Worm (Caenorhabditis elegans) whole organism, L2 larva: ENCODE data around the gene srg-11.
A peak's percentile ranks its signal among the peaks of the same experiment; 100 is the strongest.

Experiments used
- C34F6.9 ChIP-seq: fragments of 150-350 bp; optimal IDR thresholded peaks from 2 replicates; lab custom pipeline; 2014; ENCODE audit warnings: missing biosample characterization, missing genetic modification characterization
- R02D3.7 ChIP-seq: fragments of 150-350 bp; optimal IDR thresholded peaks from 2 replicates; lab custom pipeline; 2014; ENCODE audit warnings: missing biosample characterization, missing genetic modification characterization
- Y55F3AM.14 ChIP-seq: fragments of 200-800 bp; sonication (Bioruptor generic); optimal IDR thresholded peaks from 2 replicates; lab custom pipeline; 2018; ENCODE audit warnings: mild to moderate bottlenecking, missing genetic modification characterization, missing compliant biosample characterization
- alr-1 ChIP-seq: fragments of 150-350 bp; optimal IDR thresholded peaks from 2 replicates; lab custom pipeline; 2014; ENCODE audit warnings: missing biosample characterization, missing genetic modification characterization
- aly-2 ChIP-seq: fragments of 150-350 bp; optimal IDR thresholded peaks from 2 replicates; lab custom pipeline; 2014; ENCODE audit warnings: missing biosample characterization, missing genetic modification characterization
- ceh-16 ChIP-seq: fragments of 150-350 bp; optimal IDR thresholded peaks from 2 replicates; lab custom pipeline; 2014; ENCODE audit warnings: missing biosample characterization, missing genetic modification characterization
- ceh-82 ChIP-seq: fragments of 150-350 bp; optimal IDR thresholded peaks from 2 replicates; lab custom pipeline; 2014; ENCODE audit warnings: missing biosample characterization, missing genetic modification characterization
- crh-2 ChIP-seq: sonication (generic microtip); optimal IDR thresholded peaks from 2 replicates; lab custom pipeline; 2017; ENCODE audit warnings: missing biosample characterization, missing genetic modification characterization
- egl-27 ChIP-seq: sonication (generic microtip); optimal IDR thresholded peaks from 3 replicates; lab custom pipeline; 2017; ENCODE audit warnings: missing biosample characterization, missing genetic modification reagents, missing genetic modification characterization
- elt-1 ChIP-seq: fragments of 150-350 bp; optimal IDR thresholded peaks from 2 replicates; lab custom pipeline; 2014; ENCODE audit warnings: missing biosample characterization, missing genetic modification characterization
- elt-3 ChIP-seq: sonication (generic microtip); optimal IDR thresholded peaks from 2 replicates; lab custom pipeline; 2017; ENCODE audit warnings: missing biosample characterization, missing genetic modification characterization
- gmeb-1 ChIP-seq: fragments of 150-350 bp; optimal IDR thresholded peaks from 2 replicates; lab custom pipeline; 2014; ENCODE audit warnings: missing biosample characterization, missing genetic modification characterization
- lin-11 ChIP-seq: fragments of 150-350 bp; sonication (generic microtip); optimal IDR thresholded peaks from 2 replicates; lab custom pipeline; 2014; ENCODE audit warnings: missing biosample characterization, missing genetic modification characterization, inconsistent platforms, mixed read lengths
- lin-13 ChIP-seq: fragments of 150-350 bp; optimal IDR thresholded peaks from 2 replicates; lab custom pipeline; 2014; ENCODE audit warnings: missing biosample characterization, missing genetic modification reagents, missing genetic modification characterization
- lsy-2 ChIP-seq, 2 experiments: fragments of 150-350 bp in 1 of 2; sonication (generic microtip) in 1 of 2; optimal IDR thresholded peaks; 2 replicates each; lab custom pipeline; 2014 to 2017; ENCODE audit warnings: missing biosample characterization in 2 of 2, missing genetic modification characterization in 2 of 2
- mab-5 ChIP-seq: fragments of 150-350 bp; optimal IDR thresholded peaks from 2 replicates; lab custom pipeline; 2014; ENCODE audit warnings: missing biosample characterization, missing genetic modification characterization
- mbf-1 ChIP-seq: sonication (generic microtip); optimal IDR thresholded peaks from 2 replicates; lab custom pipeline; 2017; ENCODE audit warnings: missing biosample characterization, missing genetic modification characterization
- nhr-10 ChIP-seq: sonication (generic microtip); optimal IDR thresholded peaks from 2 replicates; lab custom pipeline; 2017; ENCODE audit warnings: missing biosample characterization, missing genetic modification characterization
- nhr-11 ChIP-seq: fragments of 150-350 bp; optimal IDR thresholded peaks from 2 replicates; lab custom pipeline; 2014; ENCODE audit warnings: missing biosample characterization, missing genetic modification characterization
- nhr-12 ChIP-seq: fragments of 150-350 bp; optimal IDR thresholded peaks from 2 replicates; lab custom pipeline; 2014; ENCODE audit warnings: missing biosample characterization, missing genetic modification characterization
- nhr-23 ChIP-seq: fragments of 150-350 bp; optimal IDR thresholded peaks from 2 replicates; lab custom pipeline; 2014; ENCODE audit warnings: missing biosample characterization, missing genetic modification reagents, missing genetic modification characterization
- nhr-237 ChIP-seq: fragments of 150-350 bp; optimal IDR thresholded peaks from 2 replicates; lab custom pipeline; 2014; ENCODE audit warnings: missing biosample characterization, missing genetic modification characterization
- sem-4 ChIP-seq: fragments of 150-350 bp; optimal IDR thresholded peaks from 2 replicates; lab custom pipeline; 2014; ENCODE audit warnings: missing biosample characterization, missing genetic modification reagents, missing genetic modification characterization
- skn-1 ChIP-seq: sonication (generic microtip); optimal IDR thresholded peaks from 2 replicates; lab custom pipeline; 2017; ENCODE audit warnings: missing biosample characterization, missing genetic modification characterization
- sma-3 ChIP-seq: sonication (generic microtip); optimal IDR thresholded peaks from 2 replicates; lab custom pipeline; 2016; ENCODE audit warnings: missing genetic modification reagents, missing genetic modification characterization, missing compliant biosample characterization
- snpc-4 ChIP-seq: fragments of 150-350 bp; optimal IDR thresholded peaks from 2 replicates; lab custom pipeline; 2014; ENCODE audit warnings: missing biosample characterization, missing genetic modification characterization
- unc-55 ChIP-seq: fragments of 150-350 bp; sonication (generic microtip); optimal IDR thresholded peaks from 3 replicates; lab custom pipeline; 2014; ENCODE audit warnings: missing biosample characterization, missing genetic modification reagents, missing genetic modification characterization
- unc-62 ChIP-seq: fragments of 150-350 bp; optimal IDR thresholded peaks from 2 replicates; lab custom pipeline; 2014; ENCODE audit warnings: missing biosample characterization, missing genetic modification reagents, missing genetic modification characterization
- zag-1 ChIP-seq: fragments of 150-350 bp; optimal IDR thresholded peaks from 2 replicates; lab custom pipeline; 2014; ENCODE audit warnings: missing biosample characterization, missing genetic modification characterization
- ztf-11 ChIP-seq: sonication (generic microtip); optimal IDR thresholded peaks from 2 replicates; lab custom pipeline; 2017; ENCODE audit warnings: missing biosample characterization, missing genetic modification characterization
- ztf-4 ChIP-seq: fragments of 150-350 bp; optimal IDR thresholded peaks from 2 replicates; lab custom pipeline; 2014; ENCODE audit warnings: missing biosample characterization, missing genetic modification characterization

Gene srg-11

ce11 chrIII:4693695-4694094, 13.9 kb downstream of the srg-11 start, which contains the start of gene T04A8.8:
T04A8.8 (plus strand) TSS chrIII:4693995.
- no peak for TF ChIP-seq ztf-4 (tag; lab: Kevin White, UChicago)
- TF ChIP-seq nhr-12 (tag; lab: Kevin White, UChicago): no peak
- no peak for TF ChIP-seq nhr-10 (tag; lab: Kevin White, UChicago)
- no peak for TF ChIP-seq nhr-23
- TF ChIP-seq zag-1 (tag; lab: Kevin White, UChicago): no peak
- TF ChIP-seq sma-3 (GFP tag; lab: Kevin White, UChicago): no peak
- TF ChIP-seq snpc-4 (tag; lab: Kevin White, UChicago): no peak
- no peak for TF ChIP-seq gmeb-1 (tag; lab: Kevin White, UChicago)
- no peak for TF ChIP-seq mbf-1
- no peak for TF ChIP-seq unc-55 (GFP tag; lab: Kevin White, UChicago)
- TF ChIP-seq elt-1 (tag; lab: Kevin White, UChicago): no peak
- no peak for TF ChIP-seq mab-5 (tag; lab: Kevin White, UChicago)

ce11 chrIII:4695057-4695456, 15.2 kb downstream of the srg-11 start, which contains the start of gene T04A8.7:
T04A8.7 (plus strand) TSS chrIII:4695357.
- TF ChIP-seq elt-3 (tag; lab: Kevin White, UChicago) (no peak), nhr-10 (tag; lab: Kevin White, UChicago) (no peak), nhr-237 (tag; lab: Kevin White, UChicago) (no peak), mbf-1 (no peak)

- no peak for TF ChIP-seq ztf-11
- TF ChIP-seq skn-1: no peak
- no peak for TF ChIP-seq elt-3 (tag; lab: Kevin White, UChicago)
- TF ChIP-seq ceh-82 (tag; lab: Kevin White, UChicago): no peak
- no peak for TF ChIP-seq egl-27
- no peak for TF ChIP-seq aly-2 (tag; lab: Kevin White, UChicago)
Measured at ce11 chrIII:4696903-4697302, 17.1 kb downstream of the srg-11 start.

ce11 chrIII:4697819-4698218, 18.0 kb downstream of the srg-11 start, which contains the start of gene dnj-18:
dnj-18 (plus strand) TSS chrIII:4698119.
- TF ChIP-seq unc-55 (GFP tag; lab: Kevin White, UChicago) (no peak), nhr-11 (tag; lab: Kevin White, UChicago) (no peak), alr-1 (tag; lab: Kevin White, UChicago) (no peak), Y55F3AM.14 (GFP tag; lab: Kevin White, UChicago) (no peak), lin-11 (no peak), C34F6.9 (tag; lab: Kevin White, UChicago) (no peak), nhr-237 (tag; lab: Kevin White, UChicago) (no peak), ceh-16 (tag; lab: Kevin White, UChicago) (no peak), nhr-23 (no peak), unc-62 (GFP tag; lab: Kevin White, UChicago) (no peak), R02D3.7 (tag; lab: Kevin White, UChicago) (no peak), ceh-82 (tag; lab: Kevin White, UChicago) (no peak), crh-2 (no peak), gmeb-1 (tag; lab: Kevin White, UChicago) (no peak), snpc-4 (tag; lab: Kevin White, UChicago) (no peak), lin-13 (GFP tag; lab: Kevin White, UChicago) (no peak), nhr-12 (tag; lab: Kevin White, UChicago) (no peak)

- TF ChIP-seq ztf-11: no peak
- TF ChIP-seq sem-4 (tag; lab: Kevin White, UChicago): no peak
Measured at ce11 chrIII:4699922-4700321, 20.1 kb downstream of the srg-11 start, which contains the start of gene sel-13. sel-13 (minus strand) TSS chrIII:4700224.

ce11 chrIII:4703932-4704454, 24.2 kb downstream of the srg-11 start, which contains the start of the genes clp-2 and mrpl-16:
clp-2 (minus strand) TSS chrIII:4704025.
mrpl-16 (plus strand) TSS chrIII:4704404.
- TF ChIP-seq C34F6.9 (tag; lab: Kevin White, UChicago): peak; percentile 58
- TF ChIP-seq crh-2: peak; percentile 12
- TF ChIP-seq sem-4 (tag; lab: Kevin White, UChicago): no peak
- peak; percentile 59 for TF ChIP-seq unc-55 (GFP tag; lab: Kevin White, UChicago)
- TF ChIP-seq lsy-2 (tag; optimal IDR thresholded peaks at IDR 0.05; lab: Kevin White, UChicago): peak in 1 of 2 experiments; percentile 59
- no peak for TF ChIP-seq ztf-4 (tag; lab: Kevin White, UChicago)
- TF ChIP-seq, all 48 proteins: peak for 4
